Comparison of ENCODE assay signal across 1 worm cellular context in the genomic region with DNA sequence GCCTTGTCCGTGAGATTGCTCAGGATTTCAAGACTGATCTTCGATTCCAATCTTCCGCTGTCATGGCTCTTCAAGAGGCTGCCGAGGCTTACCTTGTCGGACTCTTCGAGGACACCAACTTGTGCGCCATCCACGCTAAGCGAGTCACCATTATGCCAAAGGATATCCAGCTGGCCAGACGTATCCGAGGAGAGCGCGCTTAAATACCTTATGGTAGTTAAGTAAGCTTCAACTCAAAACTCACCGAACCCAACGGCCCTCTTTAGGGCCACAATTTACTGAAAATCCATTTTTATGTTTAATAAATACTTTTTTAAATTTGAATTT.
A peak's percentile ranks its signal among the peaks of the same experiment; 100 is the strongest.
TF ChIP-seq lines count a peak whose summit lies in the region.

No protein-coding gene starts in this region.

TF ChIP-seq in whole organism, young adult, 124 proteins besides CTCF, POLR2A, EP300 and RAD21 (continued from another document):
- TF ChIP-seq ztf-6 (GFP tag; IDR thresholded peaks at IDR 0.05; lab: Robert Waterston, UW) (no peak), tlf-1 (GFP tag; optimal IDR thresholded peaks at IDR 0.05; lab: Kevin White, UChicago) (peak; percentile 51), akir-1 (GFP tag; optimal IDR thresholded peaks at IDR 0.05; lab: Kevin White, UChicago) (no peak), F22D6.2 (tag; optimal IDR thresholded peaks at IDR 0.05; lab: Kevin White, UChicago) (no peak), T26A5.8 (tag; optimal IDR thresholded peaks at IDR 0.05; lab: Kevin White, UChicago) (no peak), fkh-3 (tag; optimal IDR thresholded peaks at IDR 0.05; lab: Kevin White, UChicago) (no peak), rcor-1 (GFP tag; IDR thresholded peaks at IDR 0.05; lab: Robert Waterston, UW) (no peak), Y53F4B.3 (GFP tag; IDR thresholded peaks at IDR 0.05; lab: Robert Waterston, UW) (no peak), sea-2 (GFP tag; IDR thresholded peaks at IDR 0.05; lab: Robert Waterston, UW) (no peak), ztf-26 (tag; optimal IDR thresholded peaks at IDR 0.05; lab: Kevin White, UChicago) (no peak), C17E4.6 (GFP tag; IDR thresholded peaks at IDR 0.05; lab: Robert Waterston, UW) (peak; percentile 51), hlh-26 (GFP tag; conservative IDR thresholded peaks at IDR 0.05; lab: Robert Waterston, UW) (no peak), egrh-3 (GFP tag; IDR thresholded peaks at IDR 0.05; lab: Robert Waterston, UW) (no peak), nfya-2 (GFP tag; IDR thresholded peaks at IDR 0.05; lab: Robert Waterston, UW) (no peak), nfyb-1 (GFP tag; IDR thresholded peaks at IDR 0.05; lab: Robert Waterston, UW) (no peak), egl-18 (GFP tag; IDR thresholded peaks at IDR 0.05; lab: Robert Waterston, UW) (no peak), mes-4 (tag; optimal IDR thresholded peaks at IDR 0.05; lab: Kevin White, UChicago) (no peak), Y56A3A.18 (GFP tag; IDR thresholded peaks at IDR 0.05; lab: Robert Waterston, UW) (no peak), B0261.1 (tag; optimal IDR thresholded peaks at IDR 0.05; lab: Kevin White, UChicago) (no peak), lir-1 (GFP tag; conservative IDR thresholded peaks at IDR 0.05; lab: Robert Waterston, UW) (no peak), hsf-1 (GFP tag; IDR thresholded peaks at IDR 0.05; lab: Robert Waterston, UW) (0 out of 2 replicates have a peak, but pooled peaks have one; percentile 50), lsl-1 (GFP tag; optimal IDR thresholded peaks at IDR 0.05; lab: Kevin White, UChicago) (peak; percentile 24), snpc-1.3 (tag; optimal IDR thresholded peaks at IDR 0.05; lab: Kevin White, UChicago; ENCODE audit: insufficient read depth) (no peak), cebp-1 (GFP tag; IDR thresholded peaks at IDR 0.05; lab: Robert Waterston, UW) (no peak), cebp-1 (tag; optimal IDR thresholded peaks at IDR 0.05; lab: Kevin White, UChicago) (no peak), athp-1 (tag; optimal IDR thresholded peaks at IDR 0.05; lab: Kevin White, UChicago) (peak; percentile 27), atf-7 (tag; optimal IDR thresholded peaks at IDR 0.05; lab: Kevin White, UChicago) (no peak), bed-2 (GFP tag; IDR thresholded peaks at IDR 0.05; lab: Robert Waterston, UW) (no peak), die-1 (tag; optimal IDR thresholded peaks at IDR 0.05; lab: Kevin White, UChicago) (peak; percentile 53), ets-4 (GFP tag; optimal IDR thresholded peaks at IDR 0.05; lab: Kevin White, UChicago) (no peak), tbx-9 (tag; optimal IDR thresholded peaks at IDR 0.05; lab: Kevin White, UChicago; ENCODE audit: borderline replicate concordance) (no peak), ekl-4 (GFP tag; IDR thresholded peaks at IDR 0.05; lab: Robert Waterston, UW) (peak; percentile 57; the same call in 1 of the 2 replicates), ceh-27 (GFP tag; optimal IDR thresholded peaks at IDR 0.05; lab: Kevin White, UChicago) (no peak)
